Worm (Caenorhabditis elegans): ENCODE results near the gene asp-7.
"Not testable (repeated sequence)": the region's sequence is repeated elsewhere in the genome, so short reads cannot be mapped to it uniquely, and the experiment has no call there.

asp-7 gene

ce11 chrV:3064418-3064817, 36.3 kb downstream of the asp-7 start, which contains the start of gene srt-16:
TSS of gene srt-16 (minus strand) at chrV:3064518.
- not testable (repeated sequence) for TF ChIP-seq pha-2 (tag; optimal IDR thresholded peaks at IDR 0.05); dmd-4 (tag; optimal IDR thresholded peaks at IDR 0.05; ENCODE audit: borderline replicate concordance); ceh-30 (tag; optimal IDR thresholded peaks at IDR 0.05)

ce11 chrV:3065928-3066327, 37.8 kb downstream of the asp-7 start, which contains the start of gene srh-185:
TSS of gene srh-185 (plus strand) at chrV:3066228.
- TF ChIP-seq lin-11 (tag; optimal IDR thresholded peaks at IDR 0.05) (no peak), odd-2 (tag; optimal IDR thresholded peaks at IDR 0.05) (no peak), sdc-2 (tag; optimal IDR thresholded peaks at IDR 0.05) (no peak), ceh-45 (GFP tag; IDR thresholded peaks at IDR 0.05) (no peak), pha-4 (tag; optimal IDR thresholded peaks at IDR 0.05) (no peak), ceh-30 (tag; optimal IDR thresholded peaks at IDR 0.05) (no peak)

ce11 chrV:3069101-3069500, 41.0 kb downstream of the asp-7 start, which contains the start of gene str-40:
TSS of gene str-40 (minus strand) at chrV:3069201.
- TF ChIP-seq ceh-22 (tag; optimal IDR thresholded peaks at IDR 0.05) (no peak), ceh-30 (tag; optimal IDR thresholded peaks at IDR 0.05) (no peak), pat-9 (tag; optimal IDR thresholded peaks at IDR 0.05) (no peak), tbx-2 (tag; optimal IDR thresholded peaks at IDR 0.05) (no peak), pqm-1 (tag; optimal IDR thresholded peaks at IDR 0.05) (no peak), hlh-30 (tag; optimal IDR thresholded peaks at IDR 0.05; ENCODE audit: insufficient read depth) (no peak), ceh-18 (tag; optimal IDR thresholded peaks at IDR 0.05) (no peak), dve-1 (tag; optimal IDR thresholded peaks at IDR 0.05) (no peak), ttx-3 (tag; optimal IDR thresholded peaks at IDR 0.05) (no peak), rnt-1 (tag; optimal IDR thresholded peaks at IDR 0.05) (no peak), elt-4 (tag; optimal IDR thresholded peaks at IDR 0.05) (no peak), ets-4 (tag; optimal IDR thresholded peaks at IDR 0.05) (no peak), ceh-9 (tag; optimal IDR thresholded peaks at IDR 0.05) (no peak)

ce11 chrV:3071548-3071947, 43.5 kb downstream of the asp-7 start, which contains the start of gene C50H11.13:
TSS of gene C50H11.13 (minus strand) at chrV:3071648.
- TF ChIP-seq unc-42 (tag; optimal IDR thresholded peaks at IDR 0.05) = no peak
- no peak for TF ChIP-seq fax-1 (tag; optimal IDR thresholded peaks at IDR 0.05)
- no peak for TF ChIP-seq lim-6 (tag; optimal IDR thresholded peaks at IDR 0.05)
- no peak for TF ChIP-seq hlh-6 (tag; optimal IDR thresholded peaks at IDR 0.05)
- TF ChIP-seq odd-2 (tag; optimal IDR thresholded peaks at IDR 0.05) = no peak
- TF ChIP-seq ceh-30 (tag; optimal IDR thresholded peaks at IDR 0.05) = no peak
- TF ChIP-seq dve-1 (tag; optimal IDR thresholded peaks at IDR 0.05) = no peak
